Fruit fly (Drosophila melanogaster): ENCODE results near the gene CG10979.

CG10979 gene

DNA sequence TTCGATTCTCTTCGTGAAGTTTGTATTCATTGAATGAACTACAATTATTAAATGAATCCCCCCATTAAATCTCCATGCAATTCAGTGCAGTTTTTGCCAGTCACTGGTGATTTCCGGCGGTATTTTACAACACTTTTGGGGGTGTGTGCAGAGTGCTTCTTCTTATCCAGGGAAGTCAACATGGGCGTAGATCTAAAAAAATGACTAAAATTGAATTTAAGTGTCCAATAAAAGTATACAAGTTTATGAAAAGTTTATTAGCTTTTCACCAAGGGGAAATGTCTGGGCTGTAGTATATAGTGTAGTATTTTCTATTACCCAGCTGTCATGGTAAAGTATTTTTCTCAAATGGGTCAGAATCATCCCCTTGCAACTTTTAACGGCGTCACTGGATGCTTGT, 3.0 kb upstream of the CG10979 start, which contains the start of gene Hpf1 (continued):
- TF ChIP-seq danr (GFP tag; IDR thresholded peaks at IDR 0.05) = peak; percentile 97
- peak; percentile 94 for TF ChIP-seq Ets97D (GFP tag; optimal IDR thresholded peaks at IDR 0.05)
- TF ChIP-seq CG2712 (tag; optimal IDR thresholded peaks at IDR 0.05) = peak; percentile 98
- TF ChIP-seq vnd (GFP tag; IDR thresholded peaks at IDR 0.05; ENCODE audit: partially characterized antibody) = no peak
- TF ChIP-seq CG1602 (GFP tag; optimal IDR thresholded peaks at IDR 0.05) = peak; percentile 98
- TF ChIP-seq CG1647 (GFP tag; optimal IDR thresholded peaks at IDR 0.05) = peak; percentile 98
- peak; percentile 98 for TF ChIP-seq CG31441 (GFP tag; IDR thresholded peaks at IDR 0.05)
- TF ChIP-seq wek (GFP tag; optimal IDR thresholded peaks at IDR 0.05) = peak; percentile 99
- peak; percentile 98 for TF ChIP-seq CG13894 (tag; optimal IDR thresholded peaks at IDR 0.05)
- peak; percentile 86; the same call in 2 of the 3 replicates for TF ChIP-seq sr (GFP tag; IDR thresholded peaks at IDR 0.05)
- peak; percentile 98 for TF ChIP-seq CG4617 (GFP tag; optimal IDR thresholded peaks at IDR 0.05; ENCODE audit: borderline replicate concordance)
- peak; percentile 93 for TF ChIP-seq sim (GFP tag; IDR thresholded peaks at IDR 0.05)
- TF ChIP-seq CG4424 (GFP tag; optimal IDR thresholded peaks at IDR 0.05) = peak; percentile 98
- TF ChIP-seq CG10274 (GFP tag; optimal IDR thresholded peaks at IDR 0.05) = peak; percentile 93
- TF ChIP-seq CG17829 (tag; optimal IDR thresholded peaks at IDR 0.05) = peak; percentile 97
- peak; percentile 96 for TF ChIP-seq CG2202 (tag; optimal IDR thresholded peaks at IDR 0.05)
- peak; percentile 96 for TF ChIP-seq Asciz (GFP tag; optimal IDR thresholded peaks at IDR 0.05)
- peak; percentile 97 for TF ChIP-seq CG9876 (GFP tag; optimal IDR thresholded peaks at IDR 0.05)
- peak; percentile 98 for TF ChIP-seq tgo (GFP tag; IDR thresholded peaks at IDR 0.05)
- peak; percentile 95 for TF ChIP-seq CG7987 (GFP tag; optimal IDR thresholded peaks at IDR 0.05)
- TF ChIP-seq da (GFP tag; optimal IDR thresholded peaks at IDR 0.05) = peak; percentile 97
- TF ChIP-seq CG6272 (GFP tag; IDR thresholded peaks at IDR 0.05) = peak; percentile 98
- TF ChIP-seq CG12219 (GFP tag; optimal IDR thresholded peaks at IDR 0.05) = peak; percentile 98
- peak; percentile 98 for TF ChIP-seq schlank (tag; optimal IDR thresholded peaks at IDR 0.05)
- peak; percentile 65 for TF ChIP-seq crol (GFP tag; IDR thresholded peaks at IDR 0.05)
- TF ChIP-seq fru (optimal IDR thresholded peaks at IDR 0.05) = no peak
- TF ChIP-seq E2f1 (GFP tag; IDR thresholded peaks at IDR 0.05) = peak; percentile 98
- peak; percentile 96 for TF ChIP-seq CG14667 (GFP tag; IDR thresholded peaks at IDR 0.05)
- peak; percentile 98 for TF ChIP-seq HHEX (GFP tag; optimal IDR thresholded peaks at IDR 0.05)
- peak; percentile 99 for TF ChIP-seq pho (GFP tag; optimal IDR thresholded peaks at IDR 0.05)
- TF ChIP-seq CG12071 (GFP tag; optimal IDR thresholded peaks at IDR 0.05) = peak; percentile 98
- TF ChIP-seq cad (GFP tag; optimal IDR thresholded peaks at IDR 0.05) = no peak
- peak; percentile 98 for TF ChIP-seq CG11093 (GFP tag; IDR thresholded peaks at IDR 0.05)
- peak; percentile 96 for TF ChIP-seq so (GFP tag; IDR thresholded peaks at IDR 0.05)
- TF ChIP-seq luna (GFP tag; optimal IDR thresholded peaks at IDR 0.05) = peak; percentile 97
- TF ChIP-seq Ets65A (GFP tag) = peak; percentile 100
- peak in 1 of 3 experiments; percentile 87 for TF ChIP-seq Stat92E (GFP tag; optimal IDR thresholded peaks at IDR 0.05)
- peak; percentile 94 for TF ChIP-seq CG8765 (GFP tag; IDR thresholded peaks at IDR 0.05)
- TF ChIP-seq gro (GFP tag; optimal IDR thresholded peaks at IDR 0.05) = peak; percentile 99
- TF ChIP-seq D19B (GFP tag; optimal IDR thresholded peaks at IDR 0.05) = peak; percentile 95
- no peak for TF ChIP-seq br (optimal IDR thresholded peaks at IDR 0.05)
- peak; percentile 99 for TF ChIP-seq chn (GFP tag; optimal IDR thresholded peaks at IDR 0.05)
- TF ChIP-seq nmo (GFP tag; optimal IDR thresholded peaks at IDR 0.05) = peak; percentile 98
- peak; percentile 99 for TF ChIP-seq fd3F (GFP tag; optimal IDR thresholded peaks at IDR 0.05)
- TF ChIP-seq otp (GFP tag; IDR thresholded peaks at IDR 0.05) = peak; percentile 97
- TF ChIP-seq corto (GFP tag; optimal IDR thresholded peaks at IDR 0.05) = peak; percentile 98
- peak; percentile 97 for TF ChIP-seq pb (GFP tag; optimal IDR thresholded peaks at IDR 0.05)
- TF ChIP-seq Trl (optimal IDR thresholded peaks at IDR 0.05) = no peak
- peak; percentile 99 for TF ChIP-seq Trl (GFP tag; optimal IDR thresholded peaks at IDR 0.05)
- TF ChIP-seq CG12104 (GFP tag; optimal IDR thresholded peaks at IDR 0.05) = peak; percentile 95
- peak; percentile 99 for TF ChIP-seq Antp (GFP tag; optimal IDR thresholded peaks at IDR 0.05)
- TF ChIP-seq tx (GFP tag; optimal IDR thresholded peaks at IDR 0.05) = peak; percentile 98
- peak; percentile 96 for TF ChIP-seq cato (GFP tag; optimal IDR thresholded peaks at IDR 0.05; ENCODE audit: borderline replicate concordance)
